Worm (Caenorhabditis elegans): ENCODE measurements around the gene nas-31.

nas-31 gene

DNA sequence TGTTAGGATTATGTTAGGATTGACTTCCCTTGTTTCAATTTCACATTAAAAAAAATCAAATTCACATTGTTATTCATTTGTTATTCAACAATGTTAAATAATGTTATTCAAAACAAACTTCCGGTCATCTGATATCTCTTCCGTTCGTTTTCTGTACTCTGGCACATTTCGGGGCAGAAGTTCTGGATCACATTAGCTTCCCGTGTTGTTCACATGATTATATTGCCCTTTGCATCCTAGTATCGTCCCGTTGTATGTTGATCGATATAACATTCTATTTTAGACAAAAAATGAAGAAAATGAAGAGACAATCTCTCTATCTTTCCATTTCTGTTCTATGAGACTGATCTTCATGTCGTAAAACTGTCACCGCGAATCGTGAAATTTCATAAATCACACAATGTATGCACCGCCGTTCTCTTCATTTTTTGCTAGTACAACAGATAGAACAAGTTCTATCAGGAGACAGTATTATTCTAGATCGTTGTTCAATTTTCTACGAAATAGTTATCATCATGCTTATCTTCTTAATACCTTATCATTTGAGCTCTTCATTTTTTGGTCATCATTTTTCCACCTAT, 18.4 kb upstream of the nas-31 start:
- TF ChIP-seq ham-2 (GFP tag; optimal IDR thresholded peaks at IDR 0.05) (no peak), elt-1 (tag; optimal IDR thresholded peaks at IDR 0.05; ENCODE audit: borderline replicate concordance, insufficient read depth) (peak; percentile 6), nhr-2 (tag; optimal IDR thresholded peaks at IDR 0.05) (no peak)

DNA sequence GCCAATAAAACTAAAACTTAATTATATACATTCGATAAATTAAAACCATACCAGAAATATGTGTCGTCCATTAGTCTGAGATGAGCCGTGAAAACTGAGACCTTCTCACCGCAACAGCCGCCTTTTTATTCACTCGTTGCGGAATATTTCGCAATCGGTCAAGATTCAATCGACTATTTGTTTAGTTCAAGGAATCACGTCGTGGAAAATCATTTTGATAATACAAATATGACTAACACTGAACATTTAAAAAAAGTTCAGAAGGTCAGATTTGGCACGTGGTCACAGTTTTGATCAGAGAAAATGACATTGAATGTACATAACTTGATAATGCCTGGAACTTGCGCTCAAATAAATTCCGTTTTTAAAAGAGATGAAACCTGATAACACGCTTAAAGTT, 17.1 kb upstream of the nas-31 start, which contains the start of gene F17C11.11:
Gene F17C11.11, minus strand, starts transcription at position 79 of the 400 bp plus-strand sequence.
- no peak for TF ChIP-seq cnd-1 (tag; optimal IDR thresholded peaks at IDR 0.05)
- peak; percentile 5 for TF ChIP-seq hlh-1 (tag; optimal IDR thresholded peaks at IDR 0.05)
- no peak for TF ChIP-seq tbx-8 (GFP tag; optimal IDR thresholded peaks at IDR 0.05)

DNA sequence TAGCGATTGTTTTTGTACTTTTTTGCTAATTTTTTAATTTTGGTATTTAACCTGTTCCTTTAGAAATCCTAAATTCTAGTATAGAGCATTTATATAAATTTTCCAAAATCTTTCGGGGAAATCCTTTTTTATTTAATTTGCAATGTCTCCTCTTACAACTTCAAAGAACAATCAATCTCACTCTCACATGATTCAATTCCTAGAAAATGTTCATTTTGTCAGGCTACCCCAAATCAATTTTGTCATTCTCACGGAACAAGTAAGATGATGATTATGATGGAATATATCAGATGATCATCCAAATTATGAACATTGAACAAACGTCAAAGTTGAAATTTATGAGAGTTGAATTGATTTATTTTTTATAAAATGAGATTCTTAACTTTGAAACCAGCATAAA, 15.6 kb upstream of the nas-31 start:
- no peak for TF ChIP-seq nhr-28 (tag; optimal IDR thresholded peaks at IDR 0.05)
- TF ChIP-seq ztf-11 (tag; optimal IDR thresholded peaks at IDR 0.05) = no peak
- no peak for TF ChIP-seq ceh-39 (tag; optimal IDR thresholded peaks at IDR 0.05)
- TF ChIP-seq unc-39 (tag; optimal IDR thresholded peaks at IDR 0.05) = no peak
- no peak for TF ChIP-seq M03D4.4 (tag; optimal IDR thresholded peaks at IDR 0.05)
- no peak for TF ChIP-seq nhr-2 (tag; optimal IDR thresholded peaks at IDR 0.05)
- TF ChIP-seq unc-120 (tag; optimal IDR thresholded peaks at IDR 0.05; ENCODE audit: poor library complexity, severe bottlenecking) = no peak
- TF ChIP-seq lsy-2 (tag; optimal IDR thresholded peaks at IDR 0.05) = no peak
- no peak for TF ChIP-seq lin-32 (GFP tag; optimal IDR thresholded peaks at IDR 0.05)
- no peak for TF ChIP-seq mls-2 (tag; optimal IDR thresholded peaks at IDR 0.05)
- TF ChIP-seq ham-2 (GFP tag; optimal IDR thresholded peaks at IDR 0.05) = no peak
- TF ChIP-seq sem-2 (GFP tag; optimal IDR thresholded peaks at IDR 0.05) = no peak
- no peak for TF ChIP-seq snpc-4 (tag; optimal IDR thresholded peaks at IDR 0.05)
- TF ChIP-seq mep-1 (tag; optimal IDR thresholded peaks at IDR 0.05) = no peak
- TF ChIP-seq elt-1 (tag; optimal IDR thresholded peaks at IDR 0.05; ENCODE audit: borderline replicate concordance, insufficient read depth) = no peak
- no peak for TF ChIP-seq zip-8 (tag; optimal IDR thresholded peaks at IDR 0.05)
- no peak for TF ChIP-seq mab-5 (tag; optimal IDR thresholded peaks at IDR 0.05)
- TF ChIP-seq nhr-12 (tag; optimal IDR thresholded peaks at IDR 0.05) = no peak
- TF ChIP-seq elt-3 (tag; optimal IDR thresholded peaks at IDR 0.05) = no peak

DNA sequence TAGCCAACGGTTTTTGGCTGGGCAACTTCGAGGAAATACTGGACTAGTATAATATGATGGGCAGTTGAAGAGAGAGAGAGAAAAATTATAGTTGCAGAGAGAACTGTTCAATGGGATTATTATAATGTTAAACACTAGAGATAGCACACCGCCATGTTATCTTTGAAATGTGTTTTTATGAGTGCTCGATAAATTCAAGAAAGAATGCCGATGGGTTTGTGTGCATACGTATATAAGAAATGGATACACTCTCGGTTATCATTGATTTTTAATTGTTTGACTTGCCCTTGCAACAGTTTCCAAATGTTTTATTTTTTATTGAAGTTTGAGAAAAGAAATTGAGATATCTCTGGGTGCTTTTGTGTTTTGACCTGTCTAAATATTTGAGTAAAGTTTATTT, 15.0 kb upstream of the nas-31 start, which contains the start of gene F17C11.12:
Gene F17C11.12, minus strand, starts transcription at position 240 of the 400 bp plus-strand sequence.
- TF ChIP-seq tbx-8 (GFP tag; optimal IDR thresholded peaks at IDR 0.05) (no peak), mep-1 (tag; optimal IDR thresholded peaks at IDR 0.05) (no peak), zip-8 (tag; optimal IDR thresholded peaks at IDR 0.05) (no peak), mab-5 (tag; optimal IDR thresholded peaks at IDR 0.05) (no peak), M03D4.4 (tag; optimal IDR thresholded peaks at IDR 0.05) (no peak), ham-2 (GFP tag; optimal IDR thresholded peaks at IDR 0.05) (no peak), nhr-2 (tag; optimal IDR thresholded peaks at IDR 0.05) (no peak), nhr-76 (tag; optimal IDR thresholded peaks at IDR 0.05) (no peak), unc-62 (GFP tag; optimal IDR thresholded peaks at IDR 0.05) (no peak), blmp-1 (tag; optimal IDR thresholded peaks at IDR 0.05) (no peak), snpc-4 (tag; optimal IDR thresholded peaks at IDR 0.05) (no peak), mls-2 (tag; optimal IDR thresholded peaks at IDR 0.05) (no peak), sptf-1 (tag; optimal IDR thresholded peaks at IDR 0.05) (no peak), pha-4 (tag; optimal IDR thresholded peaks at IDR 0.05) (no peak), bed-3 (GFP tag; optimal IDR thresholded peaks at IDR 0.05) (no peak), nhr-28 (tag; optimal IDR thresholded peaks at IDR 0.05) (no peak), nhr-12 (tag; optimal IDR thresholded peaks at IDR 0.05) (no peak), lin-32 (GFP tag; optimal IDR thresholded peaks at IDR 0.05) (no peak), ztf-11 (tag; optimal IDR thresholded peaks at IDR 0.05) (no peak), nhr-237 (tag; optimal IDR thresholded peaks at IDR 0.05) (no peak)

DNA sequence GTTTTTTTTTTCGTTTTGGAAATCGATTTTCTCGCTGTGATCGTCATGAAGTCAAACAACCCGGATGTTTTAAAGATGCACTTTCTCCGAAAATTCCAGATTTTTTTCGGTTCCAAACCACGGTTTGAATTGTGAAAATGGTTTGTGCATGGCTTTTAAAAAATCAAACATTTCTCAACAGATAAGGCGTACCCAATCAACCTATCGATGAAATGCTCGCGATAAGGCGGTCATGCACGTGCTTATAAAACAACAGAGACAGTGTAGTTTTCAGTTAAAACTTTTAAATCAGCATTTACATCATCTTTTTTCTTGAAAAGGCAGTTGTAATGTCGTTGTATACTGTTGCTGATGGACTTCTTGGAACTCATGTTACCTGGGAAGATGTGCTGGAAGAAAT, 10.8 kb upstream of the nas-31 start, which contains the start of gene F58B4.5:
Gene F58B4.5, plus strand, starts transcription at position 283 of the 400 bp plus-strand sequence.
- TF ChIP-seq ztf-11 (tag; optimal IDR thresholded peaks at IDR 0.05) = no peak
- no peak for TF ChIP-seq tbx-8 (GFP tag; optimal IDR thresholded peaks at IDR 0.05)
- no peak for TF ChIP-seq blmp-1 (tag; optimal IDR thresholded peaks at IDR 0.05)
- no peak for TF ChIP-seq bed-3 (GFP tag; optimal IDR thresholded peaks at IDR 0.05)
- TF ChIP-seq ceh-43 (GFP tag; optimal IDR thresholded peaks at IDR 0.05) = no peak
- no peak for TF ChIP-seq pha-4 (tag; optimal IDR thresholded peaks at IDR 0.05)
- TF ChIP-seq lin-13 (tag; optimal IDR thresholded peaks at IDR 0.05) = no peak
- TF ChIP-seq nhr-237 (tag; optimal IDR thresholded peaks at IDR 0.05) = no peak
- no peak for TF ChIP-seq zip-8 (tag; optimal IDR thresholded peaks at IDR 0.05)
- TF ChIP-seq ces-1 (GFP tag; optimal IDR thresholded peaks at IDR 0.05) = no peak
- no peak for TF ChIP-seq hlh-1 (tag; optimal IDR thresholded peaks at IDR 0.05)
- TF ChIP-seq nhr-12 (tag; optimal IDR thresholded peaks at IDR 0.05) = no peak
- TF ChIP-seq snpc-4 (tag; optimal IDR thresholded peaks at IDR 0.05) = no peak
- TF ChIP-seq unc-39 (tag; optimal IDR thresholded peaks at IDR 0.05) = no peak
- no peak for TF ChIP-seq nhr-2 (tag; optimal IDR thresholded peaks at IDR 0.05)
- no peak for TF ChIP-seq mep-1 (tag; optimal IDR thresholded peaks at IDR 0.05)
- no peak for TF ChIP-seq unc-120 (tag; optimal IDR thresholded peaks at IDR 0.05; ENCODE audit: poor library complexity, severe bottlenecking)
- no peak for TF ChIP-seq mab-5 (tag; optimal IDR thresholded peaks at IDR 0.05)
- TF ChIP-seq ham-2 (GFP tag; optimal IDR thresholded peaks at IDR 0.05) = no peak
- no peak for TF ChIP-seq mls-2 (tag; optimal IDR thresholded peaks at IDR 0.05)
